Worm (Caenorhabditis elegans) whole organism, early embryonic: ENCODE measurements around the gene cut-5.

Experiments used
- ama-1 ChIP-seq: fragments of 150-350 bp; optimal IDR thresholded peaks from 2 replicates; lab custom pipeline; 2014
- flt-1 ChIP-seq: fragments of 200-800 bp; sonication (Bioruptor generic); IDR thresholded peaks from 2 replicates; pipeline ENCODE4 v1.3.6; 2022; ENCODE audit warnings: missing genetic modification characterization, missing compliant biosample characterization
- scrt-1 ChIP-seq: fragments of 200-800 bp; sonication (Bioruptor generic); IDR thresholded peaks from 2 replicates; pipeline ENCODE4 v1.3.6; 2022; ENCODE audit warnings: missing genetic modification characterization, missing compliant biosample characterization
- sea-1 ChIP-seq: fragments of 200-800 bp; sonication (Bioruptor generic); conservative IDR thresholded peaks from 2 replicates; pipeline ENCODE4 v1.3.6; 2022; ENCODE audit warnings: missing genetic modification characterization, missing compliant biosample characterization
- tbx-37 ChIP-seq: fragments of 200-800 bp; sonication (Bioruptor generic); conservative IDR thresholded peaks from 2 replicates; pipeline ENCODE4 v1.3.6; 2022; ENCODE audit warnings: missing genetic modification reagents, missing genetic modification characterization, missing compliant biosample characterization
- tra-4 ChIP-seq: sonication (generic microtip); optimal IDR thresholded peaks from 2 replicates; lab custom pipeline; 2017; ENCODE audit warnings: missing genetic modification characterization, missing compliant biosample characterization

DNA sequence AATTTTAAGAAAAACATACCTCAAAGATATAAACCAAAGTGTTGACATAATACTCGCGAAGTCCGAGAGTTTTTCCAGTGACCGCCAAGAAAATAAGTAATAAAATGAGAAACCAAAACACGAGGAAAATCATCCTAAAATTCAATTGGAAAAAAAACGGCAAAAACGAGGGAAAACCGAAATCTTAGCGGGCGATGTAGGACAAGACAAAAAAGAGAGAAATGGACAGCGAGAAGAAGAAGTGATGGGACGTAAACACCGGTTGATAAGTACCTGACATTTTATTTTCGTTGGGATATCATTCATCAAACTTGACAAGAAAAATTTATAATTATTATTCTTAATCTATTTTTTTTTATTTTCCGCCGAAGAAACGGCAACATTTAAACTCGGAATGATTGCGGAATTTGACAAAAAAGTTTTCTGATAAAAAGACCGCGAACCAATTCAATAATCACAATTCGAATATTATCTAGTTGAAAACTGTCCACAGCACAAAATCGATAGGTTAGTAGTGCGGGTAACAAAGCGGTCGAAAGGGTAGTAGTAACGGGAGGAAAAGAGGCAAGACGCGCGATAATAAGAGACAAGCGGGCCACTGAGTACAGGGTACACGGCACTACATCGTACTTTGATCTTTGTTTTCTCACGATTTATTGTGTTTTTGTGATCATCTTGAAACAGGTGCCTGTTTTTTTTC is 10.5 kb downstream of the cut-5 start, which contains the start of gene acl-5:
- TF ChIP-seq tra-4 (tag; lab: Kevin White, UChicago) (no peak), tbx-37 (GFP tag; lab: Robert Waterston, UW) (no peak), sea-1 (GFP tag; lab: Robert Waterston, UW) (no peak), ama-1 (lab: Kevin White, UChicago) (no peak), flt-1 (no peak), scrt-1 (no peak)
